Fruit fly (Drosophila melanogaster): ENCODE results near the gene jvl.
A peak's percentile ranks its signal among the peaks of the same experiment; 100 is the strongest.

jvl gene

DNA sequence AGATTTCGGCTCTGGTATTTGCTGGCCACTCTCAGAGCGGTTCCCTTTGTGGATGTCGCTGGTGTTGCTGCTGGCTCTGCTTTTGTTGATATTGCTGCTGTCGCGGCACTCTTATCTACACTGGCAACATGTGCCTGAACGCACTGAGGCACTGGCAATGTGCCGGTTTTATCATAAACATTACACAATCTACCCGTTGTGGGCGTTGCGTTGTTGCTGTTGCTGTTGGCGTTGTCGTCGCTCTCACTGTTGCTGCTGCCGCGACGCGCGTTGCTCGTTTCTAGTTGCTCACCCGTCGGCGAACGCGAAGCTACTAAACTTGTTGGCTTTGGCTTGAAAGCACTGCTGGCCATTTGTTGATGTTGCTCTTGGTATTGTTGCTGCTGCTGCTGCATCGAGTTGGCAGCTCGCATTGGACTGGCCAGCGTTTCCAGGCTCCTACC lies 78.3 kb downstream of the jvl start (continued):
- TF ChIP-seq Aef1 (GFP tag; IDR thresholded peaks at IDR 0.05): peak; percentile 28; the same call in 1 of the 3 replicates
- TF ChIP-seq Adf1 (GFP tag; IDR thresholded peaks at IDR 0.05): peak; percentile 84
- peak; percentile 38; the same call in 1 of the 2 replicates for TF ChIP-seq GATAe (GFP tag; conservative IDR thresholded peaks at IDR 0.05)
- TF ChIP-seq CG9876 (GFP tag; optimal IDR thresholded peaks at IDR 0.05): no peak
- TF ChIP-seq D19B (GFP tag; optimal IDR thresholded peaks at IDR 0.05): no peak
- TF ChIP-seq Rfx (GFP tag; IDR thresholded peaks at IDR 0.05): peak; percentile 39; the same call in 1 of the 2 replicates
- TF ChIP-seq CG6813 (GFP tag; optimal IDR thresholded peaks at IDR 0.05): no peak
- TF ChIP-seq CG5180 (GFP tag; optimal IDR thresholded peaks at IDR 0.05): peak; percentile 99
- TF ChIP-seq Dip2 (GFP tag; IDR thresholded peaks at IDR 0.05): no peak
- no peak for TF ChIP-seq fd3F (GFP tag; optimal IDR thresholded peaks at IDR 0.05)
- TF ChIP-seq Nf-YB (GFP tag; optimal IDR thresholded peaks at IDR 0.05): no peak
- no peak for TF ChIP-seq CG15073 (GFP tag; optimal IDR thresholded peaks at IDR 0.05)
- peak; percentile 74 for TF ChIP-seq CG3838 (GFP tag; optimal IDR thresholded peaks at IDR 0.05)
- no peak for TF ChIP-seq Ravus (GFP tag; IDR thresholded peaks at IDR 0.05)
- TF ChIP-seq kay (GFP tag; optimal IDR thresholded peaks at IDR 0.05): no peak
- no peak for TF ChIP-seq CG4730 (GFP tag; IDR thresholded peaks at IDR 0.05)
- no peak for TF ChIP-seq Sry-β (GFP tag; optimal IDR thresholded peaks at IDR 0.05)
- no peak for TF ChIP-seq CG8924 (tag; optimal IDR thresholded peaks at IDR 0.05)
- no peak for TF ChIP-seq al (GFP tag; IDR thresholded peaks at IDR 0.05)
- TF ChIP-seq CG4424 (GFP tag; optimal IDR thresholded peaks at IDR 0.05): no peak
- no peak for TF ChIP-seq CG13775 (GFP tag; optimal IDR thresholded peaks at IDR 0.05)
- TF ChIP-seq sob (GFP tag; IDR thresholded peaks at IDR 0.05): no peak
- no peak for TF ChIP-seq br (optimal IDR thresholded peaks at IDR 0.05)
- no peak for TF ChIP-seq seq (GFP tag; IDR thresholded peaks at IDR 0.05)
- no peak for TF ChIP-seq pros (GFP tag; optimal IDR thresholded peaks at IDR 0.05)
- no peak for TF ChIP-seq cato (GFP tag; optimal IDR thresholded peaks at IDR 0.05; ENCODE audit: borderline replicate concordance)
- TF ChIP-seq CG8089 (GFP tag; optimal IDR thresholded peaks at IDR 0.05): no peak
- TF ChIP-seq tll (GFP tag; optimal IDR thresholded peaks at IDR 0.05): no peak
- no peak; the same call in 2 of the 3 replicates for TF ChIP-seq CG11695 (GFP tag; IDR thresholded peaks at IDR 0.05)
- TF ChIP-seq Ptx1 (GFP tag; IDR thresholded peaks at IDR 0.05): no peak
- TF ChIP-seq CG15269 (tag; optimal IDR thresholded peaks at IDR 0.05): no peak
- TF ChIP-seq eve (GFP tag; optimal IDR thresholded peaks at IDR 0.05): no peak
- no peak for TF ChIP-seq CG16815 (GFP tag; optimal IDR thresholded peaks at IDR 0.05)
- no peak for TF ChIP-seq ftz-f1 (GFP tag; optimal IDR thresholded peaks at IDR 0.05)
- TF ChIP-seq Kr (GFP tag; optimal IDR thresholded peaks at IDR 0.05): no peak
- no peak for TF ChIP-seq tgo (GFP tag; IDR thresholded peaks at IDR 0.05)
- TF ChIP-seq CG2889 (GFP tag; IDR thresholded peaks at IDR 0.05): no peak
- no peak for TF ChIP-seq gce (GFP tag; IDR thresholded peaks at IDR 0.05)
- peak; percentile 8 for TF ChIP-seq CG17359 (tag; optimal IDR thresholded peaks at IDR 0.05)
- no peak for TF ChIP-seq CG3407 (GFP tag; optimal IDR thresholded peaks at IDR 0.05)
- TF ChIP-seq H2.0 (GFP tag; IDR thresholded peaks at IDR 0.05): no peak
- peak; percentile 25 for TF ChIP-seq caup (GFP tag; optimal IDR thresholded peaks at IDR 0.05; ENCODE audit: severe bottlenecking)
- no peak for TF ChIP-seq CG17568 (GFP tag; optimal IDR thresholded peaks at IDR 0.05)
- TF ChIP-seq C15 (GFP tag; IDR thresholded peaks at IDR 0.05): no peak
- TF ChIP-seq Med (GFP tag): peak; percentile 73
- peak; percentile 71 for TF ChIP-seq sd (tag; optimal IDR thresholded peaks at IDR 0.05)
- TF ChIP-seq CG13123 (GFP tag; optimal IDR thresholded peaks at IDR 0.05): no peak
- no peak for TF ChIP-seq Lhr (GFP tag; optimal IDR thresholded peaks at IDR 0.05)
- TF ChIP-seq pb (GFP tag; optimal IDR thresholded peaks at IDR 0.05): no peak
- TF ChIP-seq Usf (GFP tag; optimal IDR thresholded peaks at IDR 0.05): no peak
- TF ChIP-seq CG6654 (GFP tag; optimal IDR thresholded peaks at IDR 0.05): no peak
- no peak for TF ChIP-seq twi (tag; optimal IDR thresholded peaks at IDR 0.05)

Data from whole organism, embryonic.